Fruit fly (Drosophila melanogaster): ENCODE measurements around the gene CG32817.
A peak's percentile ranks its signal among the peaks of the same experiment; 100 is the strongest.

The CG32817 gene

dm6 chrX:523179-523851 is 44.4 kb downstream of the CG32817 start, which contains the start of gene elav (continued):
- peak; percentile 92 for TF ChIP-seq CG10274 (GFP tag; optimal IDR thresholded peaks at IDR 0.05)
- TF ChIP-seq CG14050 (GFP tag; IDR thresholded peaks at IDR 0.05) = peak; percentile 97
- no peak; the same call in 1 of the 2 replicates for TF ChIP-seq unc-4 (GFP tag; IDR thresholded peaks at IDR 0.05; ENCODE audit: partially characterized antibody)
- TF ChIP-seq CG1647 (GFP tag; optimal IDR thresholded peaks at IDR 0.05) = peak; percentile 96
- TF ChIP-seq inv (GFP tag; IDR thresholded peaks at IDR 0.05; ENCODE audit: partially characterized antibody) = no peak
- TF ChIP-seq Mes4 (GFP tag; optimal IDR thresholded peaks at IDR 0.05) = peak; percentile 94
- peak; percentile 78 for TF ChIP-seq Dip2 (GFP tag; IDR thresholded peaks at IDR 0.05)
- peak; percentile 77 for TF ChIP-seq bigmax (GFP tag; optimal IDR thresholded peaks at IDR 0.05)
- TF ChIP-seq CG15696 (tag; optimal IDR thresholded peaks at IDR 0.05) = peak; percentile 99
- TF ChIP-seq CG32772 (GFP tag; IDR thresholded peaks at IDR 0.05) = peak; percentile 98
- TF ChIP-seq toy (GFP tag; IDR thresholded peaks at IDR 0.05) = peak; percentile 96
- TF ChIP-seq CG14860 (GFP tag; IDR thresholded peaks at IDR 0.05; ENCODE audit: partially characterized antibody) = no peak
- peak; percentile 97 for TF ChIP-seq CG10267 (tag; optimal IDR thresholded peaks at IDR 0.05)
- TF ChIP-seq CG10209 (GFP tag; optimal IDR thresholded peaks at IDR 0.05) = peak; percentile 99
- TF ChIP-seq zen (tag; optimal IDR thresholded peaks at IDR 0.05) = peak; percentile 98
- peak; percentile 95 for TF ChIP-seq slp2 (GFP tag; optimal IDR thresholded peaks at IDR 0.05)
- peak in 1 of 2 experiments; percentile 71 for TF ChIP-seq crp (GFP tag; optimal IDR thresholded peaks at IDR 0.05)
- TF ChIP-seq CG15073 (GFP tag; optimal IDR thresholded peaks at IDR 0.05) = peak; percentile 83
- TF ChIP-seq CG32767 (GFP tag; IDR thresholded peaks at IDR 0.05) = peak; percentile 99
- TF ChIP-seq onecut (GFP tag; IDR thresholded peaks at IDR 0.05) = peak; percentile 97
- TF ChIP-seq Hr51 (GFP tag; optimal IDR thresholded peaks at IDR 0.05) = peak; percentile 98 to 99
- TF ChIP-seq CG11085 (GFP tag; IDR thresholded peaks at IDR 0.05) = peak; percentile 97
- TF ChIP-seq Ets65A (GFP tag) = peak; percentile 98
- TF ChIP-seq CG8281 (tag; optimal IDR thresholded peaks at IDR 0.05) = peak; percentile 100
- TF ChIP-seq CG31441 (GFP tag; IDR thresholded peaks at IDR 0.05) = peak; percentile 99
- TF ChIP-seq org-1 (GFP tag; optimal IDR thresholded peaks at IDR 0.05) = peak; percentile 97
- TF ChIP-seq PHDP (tag; optimal IDR thresholded peaks at IDR 0.05) = peak; percentile 99
- TF ChIP-seq CG7271 (tag; optimal IDR thresholded peaks at IDR 0.05) = peak; percentile 90
- TF ChIP-seq amos (GFP tag; IDR thresholded peaks at IDR 0.05; ENCODE audit: partially characterized antibody) = 0 out of 2 replicates have a peak, but pooled peaks have one; percentile 22
- TF ChIP-seq tup (GFP tag; optimal IDR thresholded peaks at IDR 0.05) = peak; percentile 92
- peak; percentile 87 for TF ChIP-seq CG9876 (GFP tag; optimal IDR thresholded peaks at IDR 0.05)
- peak; percentile 96 for TF ChIP-seq ro (GFP tag; IDR thresholded peaks at IDR 0.05)
- TF ChIP-seq slbo (GFP tag; IDR thresholded peaks at IDR 0.05) = peak; percentile 99
- TF ChIP-seq CG18011 (GFP tag; optimal IDR thresholded peaks at IDR 0.05) = peak; percentile 91
- peak; percentile 97 for TF ChIP-seq CG10654 (GFP tag; optimal IDR thresholded peaks at IDR 0.05)
- peak; percentile 93 for TF ChIP-seq dan (GFP tag; IDR thresholded peaks at IDR 0.05)
- peak; percentile 91 for TF ChIP-seq Nf-YB (GFP tag; optimal IDR thresholded peaks at IDR 0.05)
- TF ChIP-seq ab (GFP tag; optimal IDR thresholded peaks at IDR 0.05) = peak; percentile 86
- peak; percentile 99 for TF ChIP-seq CG9727 (GFP tag; optimal IDR thresholded peaks at IDR 0.05)
- peak; percentile 98 for TF ChIP-seq tgo (GFP tag; IDR thresholded peaks at IDR 0.05)
- peak; percentile 87 for TF ChIP-seq E2f2 (GFP tag; IDR thresholded peaks at IDR 0.05)
- TF ChIP-seq Atf-2 (GFP tag; optimal IDR thresholded peaks at IDR 0.05) = peak; percentile 96
- peak; percentile 98 for TF ChIP-seq otp (GFP tag; IDR thresholded peaks at IDR 0.05)
- peak; percentile 97 for TF ChIP-seq H2.0 (GFP tag; IDR thresholded peaks at IDR 0.05)
- TF ChIP-seq da (GFP tag; optimal IDR thresholded peaks at IDR 0.05) = peak; percentile 67
- peak; percentile 99 for TF ChIP-seq dmrt99B (tag; optimal IDR thresholded peaks at IDR 0.05)
- peak; percentile 95 for TF ChIP-seq Bteb2 (GFP tag; optimal IDR thresholded peaks at IDR 0.05)
- TF ChIP-seq Sin3A (optimal IDR thresholded peaks at IDR 0.05) = no peak
- peak; percentile 81 for TF ChIP-seq CG7928 (GFP tag; optimal IDR thresholded peaks at IDR 0.05)

All from whole organism, embryonic.